Worm (Caenorhabditis elegans) whole organism, young adult: Measurements from ENCODE around the gene B0524.6.

Experiments
- B0019.2 ChIP-seq: fragments of 200-800 bp; sonication (Bioruptor generic); conservative IDR thresholded peaks from 2 replicates; pipeline ENCODE4 v1.3.6; 2022; ENCODE audit warnings: missing genetic modification reagents, missing genetic modification characterization, missing compliant biosample characterization
- F39B2.1 ChIP-seq: fragments of 200-800 bp; sonication (Bioruptor generic); IDR thresholded peaks from 2 replicates; pipeline ENCODE4 v1.3.6; 2022; ENCODE audit warnings: missing genetic modification reagents, missing genetic modification characterization, missing compliant biosample characterization
- Y53F4B.3 ChIP-seq: fragments of 200-800 bp; sonication (Bioruptor generic); IDR thresholded peaks from 2 replicates; pipeline ENCODE4 v1.3.6; 2022; ENCODE audit warnings: missing genetic modification reagents, missing genetic modification characterization, missing compliant biosample characterization
- ama-1 ChIP-seq, 3 experiments: fragments of 150-350 bp in 1 of 3; sonication (generic microtip) in 2 of 3; optimal IDR thresholded peaks; 2 replicates each; lab custom pipeline; 2014 to 2018; ENCODE audit warnings: missing biosample characterization in 2 of 3, missing genetic modification characterization in 2 of 3, missing genetic modification reagents in 2 of 3
- ccch-3 ChIP-seq: fragments of 200-800 bp; sonication (Bioruptor generic); optimal IDR thresholded peaks from 2 replicates; lab custom pipeline; 2018; ENCODE audit warnings: mild to moderate bottlenecking, missing genetic modification characterization, missing compliant biosample characterization
- egl-18 ChIP-seq: fragments of 200-800 bp; sonication (Bioruptor generic); IDR thresholded peaks from 2 replicates; pipeline ENCODE4 v1.3.6; 2022; ENCODE audit warnings: missing genetic modification reagents, missing genetic modification characterization, missing compliant biosample characterization
- him-1 ChIP-seq: sonication (generic microtip); optimal IDR thresholded peaks from 2 replicates; lab custom pipeline; 2016; ENCODE audit warnings: missing genotype, missing genetic modification reagents, missing genetic modification characterization, missing compliant biosample characterization
- lsy-27 ChIP-seq: sonication (generic microtip); optimal IDR thresholded peaks from 2 replicates; lab custom pipeline; 2017; ENCODE audit warnings: missing genetic modification characterization, mild to moderate bottlenecking, missing compliant biosample characterization, antibody characterized with exemption, missing genotype, borderline replicate concordance; ENCODE audit not compliant: insufficient read depth
- nfya-2 ChIP-seq: fragments of 200-800 bp; sonication (Bioruptor generic); IDR thresholded peaks from 2 replicates; pipeline ENCODE4 v1.3.6; 2022; ENCODE audit warnings: missing genetic modification reagents, missing genetic modification characterization, missing compliant biosample characterization
- pha-4 ChIP-seq: fragments of 150-350 bp; sonication (generic microtip); optimal IDR thresholded peaks from 2 replicates; lab custom pipeline; 2014; ENCODE audit warnings: missing biosample characterization, missing genetic modification reagents, missing genetic modification characterization
- rpc-1 ChIP-seq, 2 experiments: fragments of 150-350 bp in 1 of 2; sonication (generic microtip) in 1 of 2; optimal IDR thresholded peaks; 2 replicates each; lab custom pipeline; 2014 to 2018; ENCODE audit warnings: missing biosample characterization in 1 of 2, missing genetic modification characterization in 1 of 2, missing genetic modification reagents in 1 of 2, missing genotype in 1 of 2
- unc-130 ChIP-seq: sonication (generic microtip); optimal IDR thresholded peaks from 2 replicates; lab custom pipeline; 2016; ENCODE audit warnings: missing genetic modification reagents, missing genetic modification characterization, missing compliant biosample characterization

ce11 chrIII:1937879-1938438, 32.5 kb upstream of the B0524.6 start:
- no peak for TF ChIP-seq rpc-1 (optimal IDR thresholded peaks at IDR 0.05; lab: Kevin White, UChicago)
- no peak for TF ChIP-seq rpc-1 (tag; optimal IDR thresholded peaks at IDR 0.05; lab: Kevin White, UChicago)
- TF ChIP-seq lsy-27 (tag; lab: Kevin White, UChicago): no peak
- no peak for TF ChIP-seq him-1
- TF ChIP-seq unc-130 (GFP tag; lab: Kevin White, UChicago): no peak
- no peak for TF ChIP-seq nfya-2 (GFP tag; lab: Robert Waterston, UW)
- TF ChIP-seq ccch-3 (GFP tag; lab: Kevin White, UChicago): no peak
- no peak for TF ChIP-seq pha-4 (tag; lab: Kevin White, UChicago)
- no peak for TF ChIP-seq egl-18 (GFP tag; lab: Robert Waterston, UW)
- TF ChIP-seq F39B2.1 (GFP tag; lab: Robert Waterston, UW): no peak
- no peak for TF ChIP-seq ama-1 (optimal IDR thresholded peaks at IDR 0.05; lab: Kevin White, UChicago)
- no peak for TF ChIP-seq ama-1 (GFP tag; optimal IDR thresholded peaks at IDR 0.05; lab: Kevin White, UChicago)
- no peak for TF ChIP-seq B0019.2 (GFP tag; lab: Robert Waterston, UW)
- TF ChIP-seq Y53F4B.3: no peak
